Worm (Caenorhabditis elegans): ENCODE results near the gene nhr-20.

Gene nhr-20

ce11 chrIII:4228008-4228407 is 5.0 kb downstream of the nhr-20 start, which contains the start of gene mpk-1:
mpk-1 (minus strand) TSS chrIII:4228108.
- TF ChIP-seq F13H6.1 (tag; optimal IDR thresholded peaks at IDR 0.05): no peak
- no peak for TF ChIP-seq elt-1 (tag; optimal IDR thresholded peaks at IDR 0.05)
- TF ChIP-seq ztf-4 (tag; optimal IDR thresholded peaks at IDR 0.05): no peak
- no peak for TF ChIP-seq lin-13 (GFP tag; optimal IDR thresholded peaks at IDR 0.05)
- no peak for TF ChIP-seq gmeb-1 (tag; optimal IDR thresholded peaks at IDR 0.05)
- no peak for TF ChIP-seq sma-9 (GFP tag; optimal IDR thresholded peaks at IDR 0.05)
- no peak for TF ChIP-seq sma-9 (tag; optimal IDR thresholded peaks at IDR 0.05)
- no peak for TF ChIP-seq unc-39 (tag; optimal IDR thresholded peaks at IDR 0.05)
- TF ChIP-seq crh-2 (tag; optimal IDR thresholded peaks at IDR 0.05): no peak
- TF ChIP-seq nhr-10 (tag; optimal IDR thresholded peaks at IDR 0.05): no peak
- no peak for TF ChIP-seq mab-5 (tag; optimal IDR thresholded peaks at IDR 0.05)
- TF ChIP-seq peb-1 (tag; optimal IDR thresholded peaks at IDR 0.05): no peak
- no peak for TF ChIP-seq lin-11 (tag; optimal IDR thresholded peaks at IDR 0.05)
- no peak for TF ChIP-seq blmp-1 (tag; optimal IDR thresholded peaks at IDR 0.05; ENCODE audit: insufficient read depth)

- no peak for TF ChIP-seq mbf-1 (tag; optimal IDR thresholded peaks at IDR 0.05)
- TF ChIP-seq fos-1 (tag; optimal IDR thresholded peaks at IDR 0.05): peak; percentile 80
Observed at ce11 chrIII:4227363-4227762, 5.7 kb downstream of the nhr-20 start.

- TF ChIP-seq lsy-2 (tag; optimal IDR thresholded peaks at IDR 0.05) (no peak), zag-1 (tag; optimal IDR thresholded peaks at IDR 0.05) (no peak), R02D3.7 (tag; optimal IDR thresholded peaks at IDR 0.05) (no peak), alr-1 (tag; optimal IDR thresholded peaks at IDR 0.05) (no peak), nhr-21 (tag; optimal IDR thresholded peaks at IDR 0.05) (no peak), egl-27 (tag; optimal IDR thresholded peaks at IDR 0.05) (no peak), crh-2 (tag; optimal IDR thresholded peaks at IDR 0.05) (no peak), snpc-4 (tag; optimal IDR thresholded peaks at IDR 0.05) (no peak), mdl-1 (tag; optimal IDR thresholded peaks at IDR 0.05) (no peak), sma-9 (GFP tag; optimal IDR thresholded peaks at IDR 0.05) (no peak), sma-9 (tag; optimal IDR thresholded peaks at IDR 0.05) (no peak), gmeb-1 (tag; optimal IDR thresholded peaks at IDR 0.05) (no peak), nhr-10 (tag; optimal IDR thresholded peaks at IDR 0.05) (no peak), F13H6.1 (tag; optimal IDR thresholded peaks at IDR 0.05) (no peak), ztf-4 (tag; optimal IDR thresholded peaks at IDR 0.05) (no peak), mbf-1 (tag; optimal IDR thresholded peaks at IDR 0.05) (no peak), ceh-16 (tag; optimal IDR thresholded peaks at IDR 0.05) (no peak), unc-62 (GFP tag; optimal IDR thresholded peaks at IDR 0.05) (no peak)
Observed at ce11 chrIII:4224722-4225121, 8.3 kb downstream of the nhr-20 start.

ce11 chrIII:4223668-4224127 is 9.3 kb downstream of the nhr-20 start:
- TF ChIP-seq zag-1 (tag; optimal IDR thresholded peaks at IDR 0.05) (peak; percentile 90), skn-1 (tag; optimal IDR thresholded peaks at IDR 0.05) (peak; percentile 28), nhr-6 (tag; optimal IDR thresholded peaks at IDR 0.05) (peak; percentile 53), ZK546.5 (tag; optimal IDR thresholded peaks at IDR 0.05) (no peak), ceh-16 (tag; optimal IDR thresholded peaks at IDR 0.05) (no peak), mab-5 (tag; optimal IDR thresholded peaks at IDR 0.05) (peak; percentile 86), blmp-1 (tag; optimal IDR thresholded peaks at IDR 0.05; ENCODE audit: insufficient read depth) (no peak), sma-3 (GFP tag; optimal IDR thresholded peaks at IDR 0.05) (peak; percentile 52), ztf-4 (tag; optimal IDR thresholded peaks at IDR 0.05) (peak; percentile 84), ztf-1 (GFP tag; conservative IDR thresholded peaks at IDR 0.05) (no peak), alr-1 (tag; optimal IDR thresholded peaks at IDR 0.05) (no peak), fos-1 (tag; optimal IDR thresholded peaks at IDR 0.05) (peak; percentile 94), nhr-77 (tag; optimal IDR thresholded peaks at IDR 0.05) (no peak), nhr-25 (tag; optimal IDR thresholded peaks at IDR 0.05) (peak; percentile 11), R02D3.7 (tag; optimal IDR thresholded peaks at IDR 0.05) (no peak), egl-27 (tag; optimal IDR thresholded peaks at IDR 0.05) (peak; percentile 82), C34F6.9 (tag; optimal IDR thresholded peaks at IDR 0.05) (peak; percentile 96), ceh-82 (tag; optimal IDR thresholded peaks at IDR 0.05) (no peak), sem-4 (tag; optimal IDR thresholded peaks at IDR 0.05) (peak; percentile 82), gmeb-1 (tag; optimal IDR thresholded peaks at IDR 0.05) (peak; percentile 35), F13H6.1 (tag; optimal IDR thresholded peaks at IDR 0.05) (peak; percentile 95), nhr-10 (tag; optimal IDR thresholded peaks at IDR 0.05) (peak; percentile 20), elt-1 (tag; optimal IDR thresholded peaks at IDR 0.05) (no peak), nhr-11 (tag; optimal IDR thresholded peaks at IDR 0.05) (peak; percentile 42), mdl-1 (tag; optimal IDR thresholded peaks at IDR 0.05) (peak; percentile 84 to 91), lsy-2 (tag; optimal IDR thresholded peaks at IDR 0.05) (peak; percentile 70 to 88), lin-13 (GFP tag; optimal IDR thresholded peaks at IDR 0.05) (peak; percentile 83), peb-1 (tag; optimal IDR thresholded peaks at IDR 0.05) (no peak), nhr-129 (tag; optimal IDR thresholded peaks at IDR 0.05) (peak; percentile 95), lin-11 (tag; optimal IDR thresholded peaks at IDR 0.05) (peak; percentile 75), elt-3 (tag; optimal IDR thresholded peaks at IDR 0.05) (no peak), snpc-4 (tag; optimal IDR thresholded peaks at IDR 0.05) (peak; percentile 71), unc-39 (tag; optimal IDR thresholded peaks at IDR 0.05) (no peak), unc-55 (GFP tag; optimal IDR thresholded peaks at IDR 0.05) (peak; percentile 88), sma-9 (GFP tag; optimal IDR thresholded peaks at IDR 0.05) (peak; percentile 83), sma-9 (tag; optimal IDR thresholded peaks at IDR 0.05) (no peak), crh-2 (tag; optimal IDR thresholded peaks at IDR 0.05) (peak; percentile 95), Y55F3AM.14 (GFP tag; optimal IDR thresholded peaks at IDR 0.05) (peak; percentile 52), nhr-21 (tag; optimal IDR thresholded peaks at IDR 0.05) (peak; percentile 52)
